Fruit fly (Drosophila melanogaster): ENCODE data around the gene Vps33B.

Vps33B gene

dm6 chr3R:25472635-25473552, at the start of gene Vps33B, which contains the start of gene Fur1 (continued):
- TF ChIP-seq ac (GFP tag; optimal IDR thresholded peaks at IDR 0.05) (peak; percentile 79), ci (GFP tag; IDR thresholded peaks at IDR 0.05) (peak; percentile 95), cas (GFP tag; IDR thresholded peaks at IDR 0.05) (peak; percentile 82), CG11504 (tag; optimal IDR thresholded peaks at IDR 0.05) (peak; percentile 95), sug (tag; optimal IDR thresholded peaks at IDR 0.05) (peak; percentile 95), CG8281 (tag; optimal IDR thresholded peaks at IDR 0.05) (peak; percentile 83), Hey (tag; optimal IDR thresholded peaks at IDR 0.05) (peak; percentile 91), Doc3 (GFP tag; IDR thresholded peaks at IDR 0.05; ENCODE audit: partially characterized antibody) (peak; percentile 68), CG7963 (GFP tag; IDR thresholded peaks at IDR 0.05; ENCODE audit: partially characterized antibody) (peak; percentile 74), CG6654 (GFP tag; optimal IDR thresholded peaks at IDR 0.05) (peak; percentile 85), CG1603 (tag; optimal IDR thresholded peaks at IDR 0.05) (peak; percentile 95), ara (GFP tag; IDR thresholded peaks at IDR 0.05) (peak; percentile 91), CG7556 (GFP tag; optimal IDR thresholded peaks at IDR 0.05) (peak; percentile 98), ato (GFP tag; IDR thresholded peaks at IDR 0.05; ENCODE audit: partially characterized antibody) (peak; percentile 68), corto (GFP tag; optimal IDR thresholded peaks at IDR 0.05) (peak; percentile 72), HLHmδ (GFP tag; optimal IDR thresholded peaks at IDR 0.05) (peak; percentile 69), HLH3B (GFP tag; IDR thresholded peaks at IDR 0.05) (peak; percentile 95), CG14014 (GFP tag; IDR thresholded peaks at IDR 0.05) (peak; percentile 94), chn (GFP tag; optimal IDR thresholded peaks at IDR 0.05) (peak; percentile 99), ERR (GFP tag; optimal IDR thresholded peaks at IDR 0.05) (peak; percentile 96), CG10959 (GFP tag; IDR thresholded peaks at IDR 0.05) (peak; percentile 87; the same call in 1 of the 2 replicates), CG12659 (GFP tag; optimal IDR thresholded peaks at IDR 0.05) (peak; percentile 98), h (optimal IDR thresholded peaks at IDR 0.05) (no peak), pros (GFP tag; optimal IDR thresholded peaks at IDR 0.05) (peak; percentile 18), Lim3 (GFP tag; IDR thresholded peaks at IDR 0.05) (peak; percentile 80), seq (GFP tag; IDR thresholded peaks at IDR 0.05) (peak; percentile 93), org-1 (GFP tag; optimal IDR thresholded peaks at IDR 0.05) (peak; percentile 95), CG1832 (GFP tag; optimal IDR thresholded peaks at IDR 0.05) (no peak), gcm (GFP tag; optimal IDR thresholded peaks at IDR 0.05) (peak; percentile 94), grau (tag; optimal IDR thresholded peaks at IDR 0.05) (peak; percentile 96), CG17385 (GFP tag; optimal IDR thresholded peaks at IDR 0.05) (peak; percentile 92), H15 (GFP tag; IDR thresholded peaks at IDR 0.05) (peak; percentile 92), CG2875 (GFP tag; optimal IDR thresholded peaks at IDR 0.05) (peak; percentile 93), Kr (GFP tag; optimal IDR thresholded peaks at IDR 0.05) (no peak), bbx (GFP tag; IDR thresholded peaks at IDR 0.05; ENCODE audit: partially characterized antibody) (peak; percentile 90), CG2678 (tag; optimal IDR thresholded peaks at IDR 0.05) (peak; percentile 97), gfzf (GFP tag; optimal IDR thresholded peaks at IDR 0.05) (peak; percentile 43), CG30431 (GFP tag; optimal IDR thresholded peaks at IDR 0.05) (peak; percentile 97), vfl (GFP tag; optimal IDR thresholded peaks at IDR 0.05) (peak; percentile 96), crc (GFP tag; optimal IDR thresholded peaks at IDR 0.05) (peak; percentile 96), mld (GFP tag; IDR thresholded peaks at IDR 0.05; ENCODE audit: partially characterized antibody) (peak; percentile 67; the same call in 1 of the 3 replicates), CG9215 (GFP tag; IDR thresholded peaks at IDR 0.05) (peak; percentile 94), CG6175 (GFP tag; IDR thresholded peaks at IDR 0.05) (peak; percentile 84), run (tag; optimal IDR thresholded peaks at IDR 0.05) (peak; percentile 86), inv (GFP tag; IDR thresholded peaks at IDR 0.05; ENCODE audit: partially characterized antibody) (peak; percentile 66; the same call in 1 of the 2 replicates), pzg (GFP tag; optimal IDR thresholded peaks at IDR 0.05) (peak; percentile 75), ind (GFP tag; optimal IDR thresholded peaks at IDR 0.05) (peak; percentile 99), Deaf1 (tag; optimal IDR thresholded peaks at IDR 0.05) (peak; percentile 84)
